Worm (Caenorhabditis elegans) whole organism, L2 larva: ENCODE measurements around the gene pbs-1.

Source experiments
- C34F6.9 ChIP-seq: fragments of 150-350 bp; optimal IDR thresholded peaks from 2 replicates; lab custom pipeline; 2014; ENCODE audit warnings: missing biosample characterization, missing genetic modification characterization
- F13H6.1 ChIP-seq: sonication (generic microtip); optimal IDR thresholded peaks from 2 replicates; lab custom pipeline; 2016; ENCODE audit warnings: missing genetic modification characterization, missing compliant biosample characterization
- R02D3.7 ChIP-seq: fragments of 150-350 bp; optimal IDR thresholded peaks from 2 replicates; lab custom pipeline; 2014; ENCODE audit warnings: missing biosample characterization, missing genetic modification characterization
- Y55F3AM.14 ChIP-seq: fragments of 200-800 bp; sonication (Bioruptor generic); optimal IDR thresholded peaks from 2 replicates; lab custom pipeline; 2018; ENCODE audit warnings: mild to moderate bottlenecking, missing genetic modification characterization, missing compliant biosample characterization
- ZK546.5 ChIP-seq: sonication (generic microtip); optimal IDR thresholded peaks from 2 replicates; lab custom pipeline; 2017; ENCODE audit warnings: missing biosample characterization, missing genetic modification characterization
- alr-1 ChIP-seq: fragments of 150-350 bp; optimal IDR thresholded peaks from 2 replicates; lab custom pipeline; 2014; ENCODE audit warnings: missing biosample characterization, missing genetic modification characterization
- aly-2 ChIP-seq: fragments of 150-350 bp; optimal IDR thresholded peaks from 2 replicates; lab custom pipeline; 2014; ENCODE audit warnings: missing biosample characterization, missing genetic modification characterization
- ama-1 ChIP-seq: fragments of 150-350 bp; optimal IDR thresholded peaks from 2 replicates; lab custom pipeline; 2018; ENCODE audit warnings: inconsistent platforms
- blmp-1 ChIP-seq: sonication (generic microtip); optimal IDR thresholded peaks from 2 replicates; lab custom pipeline; 2017; ENCODE audit warnings: missing genetic modification characterization, mild to moderate bottlenecking, missing compliant biosample characterization, antibody characterized with exemption, moderate library complexity; ENCODE audit not compliant: insufficient read depth
- ceh-16 ChIP-seq: fragments of 150-350 bp; optimal IDR thresholded peaks from 2 replicates; lab custom pipeline; 2014; ENCODE audit warnings: missing biosample characterization, missing genetic modification characterization
- ceh-82 ChIP-seq: fragments of 150-350 bp; optimal IDR thresholded peaks from 2 replicates; lab custom pipeline; 2014; ENCODE audit warnings: missing biosample characterization, missing genetic modification characterization
- crh-2 ChIP-seq: sonication (generic microtip); optimal IDR thresholded peaks from 2 replicates; lab custom pipeline; 2017; ENCODE audit warnings: missing biosample characterization, missing genetic modification characterization
- dmd-4 ChIP-seq: sonication (generic microtip); optimal IDR thresholded peaks from 2 replicates; lab custom pipeline; 2017; ENCODE audit warnings: missing biosample characterization, missing genetic modification characterization
- egl-27 ChIP-seq: sonication (generic microtip); optimal IDR thresholded peaks from 3 replicates; lab custom pipeline; 2017; ENCODE audit warnings: missing biosample characterization, missing genetic modification reagents, missing genetic modification characterization
- elt-1 ChIP-seq: fragments of 150-350 bp; optimal IDR thresholded peaks from 2 replicates; lab custom pipeline; 2014; ENCODE audit warnings: missing biosample characterization, missing genetic modification characterization
- elt-3 ChIP-seq: sonication (generic microtip); optimal IDR thresholded peaks from 2 replicates; lab custom pipeline; 2017; ENCODE audit warnings: missing biosample characterization, missing genetic modification characterization
- fos-1 ChIP-seq: fragments of 150-350 bp; optimal IDR thresholded peaks from 2 replicates; lab custom pipeline; 2014; ENCODE audit warnings: missing biosample characterization, missing genetic modification characterization
- gmeb-1 ChIP-seq: fragments of 150-350 bp; optimal IDR thresholded peaks from 2 replicates; lab custom pipeline; 2014; ENCODE audit warnings: missing biosample characterization, missing genetic modification characterization
- lin-11 ChIP-seq: fragments of 150-350 bp; sonication (generic microtip); optimal IDR thresholded peaks from 2 replicates; lab custom pipeline; 2014; ENCODE audit warnings: missing biosample characterization, missing genetic modification characterization, inconsistent platforms, mixed read lengths
- lin-13 ChIP-seq: fragments of 150-350 bp; optimal IDR thresholded peaks from 2 replicates; lab custom pipeline; 2014; ENCODE audit warnings: missing biosample characterization, missing genetic modification reagents, missing genetic modification characterization
- lin-39 ChIP-seq: fragments of 150-350 bp; optimal IDR thresholded peaks from 2 replicates; lab custom pipeline; 2014; ENCODE audit warnings: missing biosample characterization, missing genetic modification reagents, missing genetic modification characterization
- lsy-2 ChIP-seq, 2 experiments: fragments of 150-350 bp in 1 of 2; sonication (generic microtip) in 1 of 2; optimal IDR thresholded peaks; 2 replicates each; lab custom pipeline; 2014 to 2017; ENCODE audit warnings: missing biosample characterization in 2 of 2, missing genetic modification characterization in 2 of 2
- mab-5 ChIP-seq: fragments of 150-350 bp; optimal IDR thresholded peaks from 2 replicates; lab custom pipeline; 2014; ENCODE audit warnings: missing biosample characterization, missing genetic modification characterization
- mbf-1 ChIP-seq: sonication (generic microtip); optimal IDR thresholded peaks from 2 replicates; lab custom pipeline; 2017; ENCODE audit warnings: missing biosample characterization, missing genetic modification characterization
- mdl-1 ChIP-seq, 2 experiments: fragments of 150-350 bp in 1 of 2; sonication (generic microtip) in 1 of 2; optimal IDR thresholded peaks; 2 replicates each; lab custom pipeline; 2017; ENCODE audit warnings: missing biosample characterization in 2 of 2, missing genetic modification characterization in 2 of 2
- nhr-10 ChIP-seq: sonication (generic microtip); optimal IDR thresholded peaks from 2 replicates; lab custom pipeline; 2017; ENCODE audit warnings: missing biosample characterization, missing genetic modification characterization
- nhr-11 ChIP-seq: fragments of 150-350 bp; optimal IDR thresholded peaks from 2 replicates; lab custom pipeline; 2014; ENCODE audit warnings: missing biosample characterization, missing genetic modification characterization
- nhr-12 ChIP-seq: fragments of 150-350 bp; optimal IDR thresholded peaks from 2 replicates; lab custom pipeline; 2014; ENCODE audit warnings: missing biosample characterization, missing genetic modification characterization
- nhr-129 ChIP-seq: fragments of 150-350 bp; optimal IDR thresholded peaks from 2 replicates; lab custom pipeline; 2014; ENCODE audit warnings: missing biosample characterization, missing genetic modification characterization
- nhr-21 ChIP-seq: fragments of 150-350 bp; optimal IDR thresholded peaks from 2 replicates; lab custom pipeline; 2014; ENCODE audit warnings: missing biosample characterization, missing genetic modification characterization
- nhr-23 ChIP-seq: fragments of 150-350 bp; optimal IDR thresholded peaks from 2 replicates; lab custom pipeline; 2014; ENCODE audit warnings: missing biosample characterization, missing genetic modification reagents, missing genetic modification characterization
- nhr-237 ChIP-seq: fragments of 150-350 bp; optimal IDR thresholded peaks from 2 replicates; lab custom pipeline; 2014; ENCODE audit warnings: missing biosample characterization, missing genetic modification characterization
- nhr-25 ChIP-seq: fragments of 150-350 bp; sonication (generic microtip); optimal IDR thresholded peaks from 3 replicates; lab custom pipeline; 2014; ENCODE audit warnings: missing biosample characterization, missing genetic modification characterization
- nhr-6 ChIP-seq: fragments of 150-350 bp; optimal IDR thresholded peaks from 2 replicates; lab custom pipeline; 2014; ENCODE audit warnings: missing biosample characterization, missing genetic modification characterization
- nhr-77 ChIP-seq: fragments of 150-350 bp; optimal IDR thresholded peaks from 2 replicates; lab custom pipeline; 2014; ENCODE audit warnings: missing biosample characterization, missing genetic modification characterization
- peb-1 ChIP-seq: fragments of 150-350 bp; optimal IDR thresholded peaks from 2 replicates; lab custom pipeline; 2014; ENCODE audit warnings: missing biosample characterization, missing genetic modification characterization
- sem-4 ChIP-seq: fragments of 150-350 bp; optimal IDR thresholded peaks from 2 replicates; lab custom pipeline; 2014; ENCODE audit warnings: missing biosample characterization, missing genetic modification reagents, missing genetic modification characterization
- skn-1 ChIP-seq: sonication (generic microtip); optimal IDR thresholded peaks from 2 replicates; lab custom pipeline; 2017; ENCODE audit warnings: missing biosample characterization, missing genetic modification characterization
- sma-3 ChIP-seq: sonication (generic microtip); optimal IDR thresholded peaks from 2 replicates; lab custom pipeline; 2016; ENCODE audit warnings: missing genetic modification reagents, missing genetic modification characterization, missing compliant biosample characterization
- sma-9 ChIP-seq, 2 experiments: fragments of 150-350 bp in 1 of 2; sonication (generic microtip) in 1 of 2; optimal IDR thresholded peaks; 2 replicates each; lab custom pipeline; 2014 to 2016; ENCODE audit warnings: missing genetic modification characterization in 2 of 2, mild to moderate bottlenecking in 1 of 2, missing biosample characterization in 1 of 2, missing compliant biosample characterization in 1 of 2, missing genetic modification reagents in 1 of 2, moderate library complexity in 1 of 2
- snpc-4 ChIP-seq: fragments of 150-350 bp; optimal IDR thresholded peaks from 2 replicates; lab custom pipeline; 2014; ENCODE audit warnings: missing biosample characterization, missing genetic modification characterization
- unc-39 ChIP-seq: fragments of 150-350 bp; optimal IDR thresholded peaks from 2 replicates; lab custom pipeline; 2014; ENCODE audit warnings: missing biosample characterization, missing genetic modification characterization
- unc-55 ChIP-seq: fragments of 150-350 bp; sonication (generic microtip); optimal IDR thresholded peaks from 3 replicates; lab custom pipeline; 2014; ENCODE audit warnings: missing biosample characterization, missing genetic modification reagents, missing genetic modification characterization
- unc-62 ChIP-seq: fragments of 150-350 bp; optimal IDR thresholded peaks from 2 replicates; lab custom pipeline; 2014; ENCODE audit warnings: missing biosample characterization, missing genetic modification reagents, missing genetic modification characterization
- zag-1 ChIP-seq: fragments of 150-350 bp; optimal IDR thresholded peaks from 2 replicates; lab custom pipeline; 2014; ENCODE audit warnings: missing biosample characterization, missing genetic modification characterization
- ztf-1 ChIP-seq: fragments of 200-800 bp; sonication (Bioruptor generic); conservative IDR thresholded peaks from 2 replicates; pipeline ENCODE4 v1.3.6; 2022; ENCODE audit warnings: missing genetic modification characterization, missing compliant biosample characterization
- ztf-11 ChIP-seq: sonication (generic microtip); optimal IDR thresholded peaks from 2 replicates; lab custom pipeline; 2017; ENCODE audit warnings: missing biosample characterization, missing genetic modification characterization
- ztf-4 ChIP-seq: fragments of 150-350 bp; optimal IDR thresholded peaks from 2 replicates; lab custom pipeline; 2014; ENCODE audit warnings: missing biosample characterization, missing genetic modification characterization

Gene pbs-1

ce11 chrIV:1659978-1660377, 49.6 kb downstream of the pbs-1 start, which contains the start of gene Y41D4B.4:
Y41D4B.4 (plus strand) TSS chrIV:1660110.
- TF ChIP-seq ztf-11 (tag; lab: Kevin White, UChicago): no peak
- TF ChIP-seq R02D3.7 (tag; lab: Kevin White, UChicago): no peak
- TF ChIP-seq lin-13 (GFP tag; lab: Kevin White, UChicago): no peak
- TF ChIP-seq nhr-12: no peak

ce11 chrIV:1659045-1659741, 50.4 kb downstream of the pbs-1 start, which contains the start of gene rps-28:
rps-28 (plus strand) TSS chrIV:1659691.
- TF ChIP-seq unc-39 (tag; lab: Kevin White, UChicago): peak; percentile 58
- TF ChIP-seq snpc-4 (tag; lab: Kevin White, UChicago): peak; percentile 89
- no peak for TF ChIP-seq elt-3 (tag; lab: Kevin White, UChicago)
- TF ChIP-seq nhr-21 (tag; lab: Kevin White, UChicago): peak; percentile 94
- TF ChIP-seq sma-3 (GFP tag; lab: Kevin White, UChicago): peak; percentile 99
- peak in 1 of 2 experiments; percentile 83 for TF ChIP-seq mdl-1 (tag; optimal IDR thresholded peaks at IDR 0.05; lab: Kevin White, UChicago)
- TF ChIP-seq F13H6.1 (tag; lab: Kevin White, UChicago): peak; percentile 96
- peak; percentile 95 for TF ChIP-seq ztf-4 (tag; lab: Kevin White, UChicago)
- TF ChIP-seq mab-5 (tag; lab: Kevin White, UChicago): peak; percentile 96
- peak; percentile 64 for TF ChIP-seq Y55F3AM.14
- TF ChIP-seq ZK546.5 (tag; lab: Kevin White, UChicago): peak; percentile 79
- TF ChIP-seq blmp-1 (tag; lab: Kevin White, UChicago): peak; percentile 88
- no peak for TF ChIP-seq ztf-1 (GFP tag; lab: Robert Waterston, UW)
- peak; percentile 99 for TF ChIP-seq C34F6.9 (tag; lab: Kevin White, UChicago)
- TF ChIP-seq alr-1 (tag; lab: Kevin White, UChicago): no peak
- TF ChIP-seq sma-9 (GFP tag; optimal IDR thresholded peaks at IDR 0.05; lab: Kevin White, UChicago): peak; percentile 97
- no peak for TF ChIP-seq sma-9 (tag; optimal IDR thresholded peaks at IDR 0.05; lab: Kevin White, UChicago)
- peak; percentile 97 for TF ChIP-seq nhr-25 (tag; lab: Kevin White, UChicago)
- TF ChIP-seq nhr-129: peak; percentile 98
- peak; percentile 89 to 96 for TF ChIP-seq lsy-2 (tag; optimal IDR thresholded peaks at IDR 0.05; lab: Kevin White, UChicago)
- peak; percentile 94 for TF ChIP-seq egl-27 (tag; lab: Kevin White, UChicago)
- TF ChIP-seq aly-2 (tag; lab: Kevin White, UChicago): no peak
- TF ChIP-seq ama-1 (lab: Kevin White, UChicago): peak; percentile 79
- peak; percentile 77 for TF ChIP-seq ceh-16 (tag; lab: Kevin White, UChicago)
- TF ChIP-seq unc-55 (GFP tag; lab: Kevin White, UChicago): peak; percentile 99
- peak; percentile 98 for TF ChIP-seq lin-13 (GFP tag; lab: Kevin White, UChicago)
- no peak for TF ChIP-seq nhr-12
- TF ChIP-seq elt-1: no peak
- peak; percentile 73 for TF ChIP-seq nhr-77 (tag; lab: Kevin White, UChicago)
- TF ChIP-seq gmeb-1: peak; percentile 93
- peak; percentile 58 for TF ChIP-seq skn-1 (tag; lab: Kevin White, UChicago)
- no peak for TF ChIP-seq peb-1
- TF ChIP-seq ceh-82 (tag; lab: Kevin White, UChicago): peak; percentile 90
- TF ChIP-seq sem-4: peak; percentile 95
- TF ChIP-seq ztf-11 (tag; lab: Kevin White, UChicago): peak; percentile 57
- peak; percentile 81 for TF ChIP-seq nhr-237
- TF ChIP-seq fos-1: peak; percentile 97
- TF ChIP-seq nhr-6: peak; percentile 90
- TF ChIP-seq crh-2 (tag; lab: Kevin White, UChicago): peak; percentile 98
- TF ChIP-seq unc-62 (GFP tag; lab: Kevin White, UChicago): no peak
- TF ChIP-seq nhr-10 (tag; lab: Kevin White, UChicago): peak; percentile 52
- peak; percentile 58 for TF ChIP-seq nhr-11
- no peak for TF ChIP-seq nhr-23 (tag; lab: Kevin White, UChicago)
- no peak for TF ChIP-seq mbf-1
- peak; percentile 45 for TF ChIP-seq lin-39 (tag; lab: Kevin White, UChicago)
- no peak for TF ChIP-seq dmd-4 (tag; lab: Kevin White, UChicago)
- peak; percentile 41 for TF ChIP-seq R02D3.7 (tag; lab: Kevin White, UChicago)
- peak; percentile 97 for TF ChIP-seq lin-11 (tag; lab: Kevin White, UChicago)
- peak; percentile 96 for TF ChIP-seq zag-1
